Fruit fly (Drosophila melanogaster): ENCODE measurements around the gene hoip.

The hoip gene

dm6 chr2L:9703000-9703399 lies 3.4 kb downstream of the hoip start:
- TF ChIP-seq pan (optimal IDR thresholded peaks at IDR 0.05), result no peak
- no peak for TF ChIP-seq CG8478 (optimal IDR thresholded peaks at IDR 0.05)
- no peak for TF ChIP-seq Dll (optimal IDR thresholded peaks at IDR 0.05)
- no peak for TF ChIP-seq EcR (GFP tag; optimal IDR thresholded peaks at IDR 0.05)
- no peak for TF ChIP-seq usp (GFP tag; optimal IDR thresholded peaks at IDR 0.05)
- no peak for TF ChIP-seq psq (optimal IDR thresholded peaks at IDR 0.05)

- TF ChIP-seq pan (optimal IDR thresholded peaks at IDR 0.05) (no peak), CG8478 (optimal IDR thresholded peaks at IDR 0.05) (no peak), Dll (optimal IDR thresholded peaks at IDR 0.05) (no peak), EcR (GFP tag; optimal IDR thresholded peaks at IDR 0.05) (no peak), psq (optimal IDR thresholded peaks at IDR 0.05) (no peak), usp (GFP tag; optimal IDR thresholded peaks at IDR 0.05) (no peak)
Observed at dm6 chr2L:9704343-9704742, 4.8 kb downstream of the hoip start.

dm6 chr2L:9705291-9705690 lies 5.7 kb downstream of the hoip start:
- TF ChIP-seq CG8478 (optimal IDR thresholded peaks at IDR 0.05), result no peak
- TF ChIP-seq psq (optimal IDR thresholded peaks at IDR 0.05), result no peak
- TF ChIP-seq EcR (GFP tag; optimal IDR thresholded peaks at IDR 0.05), result no peak
- TF ChIP-seq pan (optimal IDR thresholded peaks at IDR 0.05), result no peak
- TF ChIP-seq Dll (optimal IDR thresholded peaks at IDR 0.05), result no peak
- no peak for TF ChIP-seq usp (GFP tag; optimal IDR thresholded peaks at IDR 0.05)

dm6 chr2L:9705872-9706317 lies 6.3 kb downstream of the hoip start, which contains the start of gene CG31710:
Gene CG31710 (minus strand): TSS chr2L:9705954.
- TF ChIP-seq psq (optimal IDR thresholded peaks at IDR 0.05) (no peak), Dll (optimal IDR thresholded peaks at IDR 0.05) (no peak), CG8478 (optimal IDR thresholded peaks at IDR 0.05) (no peak), usp (GFP tag; optimal IDR thresholded peaks at IDR 0.05) (no peak), EcR (GFP tag; optimal IDR thresholded peaks at IDR 0.05) (no peak), pan (optimal IDR thresholded peaks at IDR 0.05) (no peak)

- no peak for TF ChIP-seq psq (optimal IDR thresholded peaks at IDR 0.05)
- no peak for TF ChIP-seq pan (optimal IDR thresholded peaks at IDR 0.05)
- TF ChIP-seq CG8478 (optimal IDR thresholded peaks at IDR 0.05), result no peak
- TF ChIP-seq EcR (GFP tag; optimal IDR thresholded peaks at IDR 0.05), result no peak
- TF ChIP-seq Dll (optimal IDR thresholded peaks at IDR 0.05), result no peak
- TF ChIP-seq usp (GFP tag; optimal IDR thresholded peaks at IDR 0.05), result no peak
Observed at dm6 chr2L:9707103-9707502, 7.5 kb downstream of the hoip start.

- TF ChIP-seq usp (GFP tag; optimal IDR thresholded peaks at IDR 0.05) (no peak), EcR (GFP tag; optimal IDR thresholded peaks at IDR 0.05) (no peak), Dll (optimal IDR thresholded peaks at IDR 0.05) (no peak), psq (optimal IDR thresholded peaks at IDR 0.05) (no peak), CG8478 (optimal IDR thresholded peaks at IDR 0.05) (no peak)
Observed at dm6 chr2L:9707514-9708094, 8.0 kb downstream of the hoip start.

- TF ChIP-seq CG8478 (optimal IDR thresholded peaks at IDR 0.05) (no peak), usp (GFP tag; optimal IDR thresholded peaks at IDR 0.05) (no peak), psq (optimal IDR thresholded peaks at IDR 0.05) (no peak), EcR (GFP tag; optimal IDR thresholded peaks at IDR 0.05) (no peak), Dll (optimal IDR thresholded peaks at IDR 0.05) (no peak), pan (optimal IDR thresholded peaks at IDR 0.05) (no peak)
Observed at dm6 chr2L:9711107-9711585, 11.6 kb downstream of the hoip start, which contains the start of gene CG4364. Gene CG4364 (minus strand): TSS chr2L:9711271.

dm6 chr2L:9728791-9729190 lies 29.2 kb downstream of the hoip start:
- TF ChIP-seq pan (optimal IDR thresholded peaks at IDR 0.05) (no peak), CG8478 (optimal IDR thresholded peaks at IDR 0.05) (no peak), psq (optimal IDR thresholded peaks at IDR 0.05) (no peak), usp (GFP tag; optimal IDR thresholded peaks at IDR 0.05) (no peak), EcR (GFP tag; optimal IDR thresholded peaks at IDR 0.05) (no peak), Dll (optimal IDR thresholded peaks at IDR 0.05) (no peak)

dm6 chr2L:9729618-9730284 lies 30.2 kb downstream of the hoip start, which contains the start of gene CG13116:
Gene CG13116 (plus strand): TSS chr2L:9729940.
- no peak for TF ChIP-seq psq (optimal IDR thresholded peaks at IDR 0.05)
- no peak for TF ChIP-seq EcR (GFP tag; optimal IDR thresholded peaks at IDR 0.05)
- TF ChIP-seq usp (GFP tag; optimal IDR thresholded peaks at IDR 0.05), result no peak
- no peak for TF ChIP-seq CG8478 (optimal IDR thresholded peaks at IDR 0.05)
- TF ChIP-seq Dll (optimal IDR thresholded peaks at IDR 0.05), result no peak
- TF ChIP-seq pan (optimal IDR thresholded peaks at IDR 0.05), result no peak

dm6 chr2L:9731269-9731668 lies 31.7 kb downstream of the hoip start:
- TF ChIP-seq psq (optimal IDR thresholded peaks at IDR 0.05) (no peak), Dll (optimal IDR thresholded peaks at IDR 0.05) (no peak), EcR (GFP tag; optimal IDR thresholded peaks at IDR 0.05) (no peak), usp (GFP tag; optimal IDR thresholded peaks at IDR 0.05) (no peak), pan (optimal IDR thresholded peaks at IDR 0.05) (no peak), CG8478 (optimal IDR thresholded peaks at IDR 0.05) (no peak)

- TF ChIP-seq EcR (GFP tag; optimal IDR thresholded peaks at IDR 0.05) (no peak), Dll (optimal IDR thresholded peaks at IDR 0.05) (no peak), CG8478 (optimal IDR thresholded peaks at IDR 0.05) (no peak), usp (GFP tag; optimal IDR thresholded peaks at IDR 0.05) (no peak), pan (optimal IDR thresholded peaks at IDR 0.05) (no peak), psq (optimal IDR thresholded peaks at IDR 0.05) (no peak)
Observed at dm6 chr2L:9734134-9734533, 34.5 kb downstream of the hoip start.
